Worm (Caenorhabditis elegans): ENCODE results near the gene cku-70.

cku-70 gene

DNA sequence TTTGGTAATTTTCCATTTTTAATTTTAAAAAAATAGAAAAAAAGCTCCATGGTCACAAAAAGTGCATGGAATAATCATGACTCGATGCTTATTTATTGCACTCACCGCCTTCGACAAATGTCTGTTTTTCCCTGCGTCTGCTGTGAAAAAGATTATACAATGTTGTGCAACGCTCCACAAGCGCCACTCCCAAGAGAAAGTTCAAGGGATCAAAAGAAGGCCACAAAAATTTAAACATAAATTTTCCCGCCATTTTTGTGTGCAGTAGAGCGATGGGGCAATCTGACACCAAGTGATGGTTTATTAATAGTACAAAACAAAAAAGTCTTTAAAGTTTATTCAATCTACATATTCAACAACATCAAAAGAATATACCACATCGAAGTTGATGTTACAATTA, 15.7 kb upstream of the cku-70 start, which contains the start of gene fbxa-128 (continued):
- no peak for TF ChIP-seq lim-7 (GFP tag; IDR thresholded peaks at IDR 0.05)
- no peak for TF ChIP-seq snpc-1.2 (GFP tag; IDR thresholded peaks at IDR 0.05)
- no peak for TF ChIP-seq tag-97 (GFP tag; IDR thresholded peaks at IDR 0.05)
- no peak for TF ChIP-seq R02D3.7 (tag; optimal IDR thresholded peaks at IDR 0.05)
- TF ChIP-seq mep-1 (tag; optimal IDR thresholded peaks at IDR 0.05) = peak; percentile 29
- no peak for TF ChIP-seq zfp-3 (GFP tag; conservative IDR thresholded peaks at IDR 0.05)
- TF ChIP-seq F26F4.8 (GFP tag; conservative IDR thresholded peaks at IDR 0.05) = no peak
- peak; percentile 7 for TF ChIP-seq hlh-30 (tag; optimal IDR thresholded peaks at IDR 0.05; ENCODE audit: insufficient read depth)
- no peak for TF ChIP-seq fkh-10 (GFP tag; optimal IDR thresholded peaks at IDR 0.05)
- TF ChIP-seq duxl-1 (tag; optimal IDR thresholded peaks at IDR 0.05; ENCODE audit: poor library complexity) = no peak
- TF ChIP-seq Y48G9A.11 (GFP tag; IDR thresholded peaks at IDR 0.05) = no peak
- TF ChIP-seq unc-130 (GFP tag; optimal IDR thresholded peaks at IDR 0.05) = no peak
- no peak for TF ChIP-seq ceh-62 (tag; optimal IDR thresholded peaks at IDR 0.05)
- peak; percentile 83 for TF ChIP-seq dve-1 (tag; optimal IDR thresholded peaks at IDR 0.05; ENCODE audit: insufficient read depth)
- TF ChIP-seq ZK546.5 (tag; optimal IDR thresholded peaks at IDR 0.05) = no peak
- TF ChIP-seq madf-5 (GFP tag; IDR thresholded peaks at IDR 0.05) = no peak
- peak; percentile 30; the same call in 1 of the 2 replicates for TF ChIP-seq hmg-1.1 (GFP tag; IDR thresholded peaks at IDR 0.05)
- no peak for TF ChIP-seq skn-1 (tag; optimal IDR thresholded peaks at IDR 0.05)
- no peak for TF ChIP-seq zag-1 (tag; optimal IDR thresholded peaks at IDR 0.05)
- TF ChIP-seq lsy-2 (tag; optimal IDR thresholded peaks at IDR 0.05) = peak in 1 of 2 experiments; percentile 77
- TF ChIP-seq lin-29 (GFP tag; IDR thresholded peaks at IDR 0.05) = no peak
- TF ChIP-seq zip-11 (GFP tag; IDR thresholded peaks at IDR 0.05) = no peak
- no peak for TF ChIP-seq nhr-111 (GFP tag; optimal IDR thresholded peaks at IDR 0.05)
- no peak for TF ChIP-seq nhr-11 (tag; optimal IDR thresholded peaks at IDR 0.05)
- TF ChIP-seq nhr-6 (tag; optimal IDR thresholded peaks at IDR 0.05) = peak; percentile 78
- TF ChIP-seq D1046.2 (GFP tag; IDR thresholded peaks at IDR 0.05) = no peak
- no peak for TF ChIP-seq daf-16 (GFP tag; optimal IDR thresholded peaks at IDR 0.05)
- peak; percentile 50 for TF ChIP-seq daf-16 (tag; optimal IDR thresholded peaks at IDR 0.05)
- no peak for TF ChIP-seq ztf-11 (tag; optimal IDR thresholded peaks at IDR 0.05)
- TF ChIP-seq nhr-10 (tag; optimal IDR thresholded peaks at IDR 0.05) = no peak
- TF ChIP-seq ztf-7 (tag; optimal IDR thresholded peaks at IDR 0.05) = no peak
- TF ChIP-seq pqm-1 (tag; optimal IDR thresholded peaks at IDR 0.05) = peak; percentile 7
- TF ChIP-seq arid-1 (GFP tag; conservative IDR thresholded peaks at IDR 0.05) = no peak
- no peak for TF ChIP-seq nhr-102 (tag; optimal IDR thresholded peaks at IDR 0.05)
- no peak for TF ChIP-seq lin-39 (tag; optimal IDR thresholded peaks at IDR 0.05)
- TF ChIP-seq dmd-8 (GFP tag; IDR thresholded peaks at IDR 0.05) = no peak
- peak; percentile 88 for TF ChIP-seq zip-2 (tag; optimal IDR thresholded peaks at IDR 0.05)
- TF ChIP-seq mdt-29 (GFP tag; IDR thresholded peaks at IDR 0.05) = no peak
- TF ChIP-seq jun-1 (tag; optimal IDR thresholded peaks at IDR 0.05) = no peak
- no peak for TF ChIP-seq fos-1 (tag; optimal IDR thresholded peaks at IDR 0.05)
- no peak for TF ChIP-seq attf-4 (tag; optimal IDR thresholded peaks at IDR 0.05)
- no peak for TF ChIP-seq mxl-2 (GFP tag; conservative IDR thresholded peaks at IDR 0.05)
- TF ChIP-seq T20F7.1 (GFP tag; optimal IDR thresholded peaks at IDR 0.05) = no peak
- TF ChIP-seq mes-2 (tag; optimal IDR thresholded peaks at IDR 0.05; ENCODE audit: poor library complexity, severe bottlenecking) = no peak
- TF ChIP-seq snpc-4 (tag; optimal IDR thresholded peaks at IDR 0.05) = no peak
- no peak for TF ChIP-seq set-16 (GFP tag; IDR thresholded peaks at IDR 0.05)
- TF ChIP-seq ces-1 (GFP tag; optimal IDR thresholded peaks at IDR 0.05) = no peak
- TF ChIP-seq sdz-12 (GFP tag; optimal IDR thresholded peaks at IDR 0.05) = no peak
- no peak for TF ChIP-seq nhr-41 (GFP tag; IDR thresholded peaks at IDR 0.05)
- no peak for TF ChIP-seq ctbp-1 (GFP tag; IDR thresholded peaks at IDR 0.05)
- peak; percentile 46 for TF ChIP-seq nhr-28 (tag; optimal IDR thresholded peaks at IDR 0.05)
- TF ChIP-seq egl-27 (tag; optimal IDR thresholded peaks at IDR 0.05) = no peak
- TF ChIP-seq egl-43 (GFP tag; IDR thresholded peaks at IDR 0.05) = no peak
